Fruit fly (Drosophila melanogaster) whole organism, embryonic: ENCODE measurements around the gene galla-2.

Experiments used
- Atf-2 ChIP-seq: fragments of 200-800 bp; sonication (Bioruptor generic); optimal IDR thresholded peaks from 2 replicates; lab custom pipeline; 2016; ENCODE audit warnings: missing biosample characterization, missing genetic modification characterization
- B-H1 ChIP-seq: fragments of 200-800 bp; sonication (Bioruptor generic); IDR thresholded peaks from 3 replicates; pipeline ENCODE4 v1.3.6; 2022; ENCODE audit warnings: missing biosample characterization, missing genetic modification characterization
- CG10321 ChIP-seq: fragments of 200-800 bp; sonication (Bioruptor generic); IDR thresholded peaks from 2 replicates; pipeline ENCODE4 v1.3.6; 2022; ENCODE audit warnings: missing biosample characterization, missing genetic modification characterization
- CG10366 ChIP-seq: fragments of 200-800 bp; sonication (Bioruptor generic); IDR thresholded peaks from 2 replicates; pipeline ENCODE4 v1.3.6; 2022; ENCODE audit warnings: missing biosample characterization, missing genetic modification characterization
- CG10543 ChIP-seq: fragments of 200-800 bp; sonication (Bioruptor generic); optimal IDR thresholded peaks from 3 replicates; lab custom pipeline; 2017; ENCODE audit warnings: missing biosample characterization, mild to moderate bottlenecking, missing genetic modification characterization, moderate library complexity
- CG12391 ChIP-seq: fragments of 200-800 bp; sonication (Bioruptor generic); optimal IDR thresholded peaks from 3 replicates; lab custom pipeline; 2018; ENCODE audit warnings: missing biosample characterization, mild to moderate bottlenecking, missing genetic modification characterization, moderate library complexity
- CG13424 ChIP-seq: fragments of 200-800 bp; sonication (Bioruptor generic); optimal IDR thresholded peaks from 2 replicates; lab custom pipeline; 2019; ENCODE audit warnings: missing biosample characterization, mild to moderate bottlenecking, missing genetic modification characterization, moderate library complexity
- CG15269 ChIP-seq: fragments of 200-800 bp; sonication (Bioruptor generic); optimal IDR thresholded peaks from 2 replicates; lab custom pipeline; 2018; ENCODE audit warnings: missing biosample characterization, mild to moderate bottlenecking, missing genetic modification characterization, moderate library complexity
- CG1603 ChIP-seq: fragments of 200-800 bp; sonication (Bioruptor generic); optimal IDR thresholded peaks from 2 replicates; lab custom pipeline; 2019; ENCODE audit warnings: missing biosample characterization, mild to moderate bottlenecking, missing genetic modification characterization, moderate library complexity
- CG17359 ChIP-seq: fragments of 200-800 bp; sonication (Bioruptor generic); optimal IDR thresholded peaks from 3 replicates; lab custom pipeline; 2018; ENCODE audit warnings: missing biosample characterization, mild to moderate bottlenecking, missing genetic modification characterization, moderate library complexity
- CG17361 ChIP-seq: fragments of 200-800 bp; sonication (Bioruptor generic); IDR thresholded peaks from 3 replicates; pipeline ENCODE4 v1.3.6; 2022; ENCODE audit warnings: missing biosample characterization, missing genetic modification characterization
- CG17829 ChIP-seq: fragments of 200-800 bp; optimal IDR thresholded peaks from 2 replicates; lab custom pipeline; 2019; ENCODE audit warnings: missing biosample characterization, mild to moderate bottlenecking, missing genetic modification characterization, moderate library complexity
- CG18262 ChIP-seq: fragments of 200-800 bp; optimal IDR thresholded peaks from 3 replicates; lab custom pipeline; 2019; ENCODE audit warnings: missing biosample characterization, mild to moderate bottlenecking, missing genetic modification characterization, moderate library complexity
- CG30431 ChIP-seq: fragments of 200-800 bp; sonication (Bioruptor generic); optimal IDR thresholded peaks from 2 replicates; lab custom pipeline; 2017; ENCODE audit warnings: missing biosample characterization, missing genetic modification characterization
- CG31441 ChIP-seq: fragments of 200-800 bp; sonication (Bioruptor generic); IDR thresholded peaks from 2 replicates; pipeline ENCODE4 v1.3.6; 2022; ENCODE audit warnings: missing biosample characterization, missing genetic modification characterization
- CG33213 ChIP-seq: fragments of 200-800 bp; sonication (Bioruptor generic); optimal IDR thresholded peaks from 3 replicates; lab custom pipeline; 2016; ENCODE audit warnings: missing biosample characterization, missing genetic modification characterization
- CG7839 ChIP-seq: fragments of 200-800 bp; sonication (Bioruptor generic); optimal IDR thresholded peaks from 3 replicates; lab custom pipeline; 2018; ENCODE audit warnings: missing biosample characterization, mild to moderate bottlenecking, missing genetic modification characterization, moderate library complexity
- CG8924 ChIP-seq: fragments of 200-800 bp; optimal IDR thresholded peaks from 3 replicates; lab custom pipeline; 2019; ENCODE audit warnings: missing biosample characterization, mild to moderate bottlenecking, missing genetic modification characterization, moderate library complexity
- CG9817 ChIP-seq: fragments of 200-800 bp; sonication (Bioruptor generic); optimal IDR thresholded peaks from 2 replicates; lab custom pipeline; 2018; ENCODE audit warnings: missing biosample characterization, mild to moderate bottlenecking, missing genetic modification characterization, moderate library complexity
- CoRest ChIP-seq: fragments of 200-800 bp; sonication (Bioruptor generic); optimal IDR thresholded peaks from 3 replicates; lab custom pipeline; 2018; ENCODE audit warnings: missing biosample characterization, mild to moderate bottlenecking, missing genetic modification characterization, moderate library complexity
- Dll ChIP-seq: fragments of 200-800 bp; sonication (Bioruptor generic); IDR thresholded peaks from 4 replicates; pipeline ENCODE4 v1.3.6; 2022; ENCODE audit warnings: missing biosample characterization, missing genetic modification characterization; ENCODE audit not compliant: partially characterized antibody
- Ets65A ChIP-seq: fragments of 200-800 bp; sonication (Bioruptor generic); peaks from one replicate; lab custom pipeline; 2016; ENCODE audit warnings: missing biosample characterization, missing genetic modification characterization
- GATAe ChIP-seq: fragments of 200-800 bp; sonication (Bioruptor generic); conservative IDR thresholded peaks from 2 replicates; pipeline ENCODE4 v1.3.6; 2022; ENCODE audit warnings: missing biosample characterization, missing genetic modification characterization
- Hr51 ChIP-seq, 2 experiments: fragments of 200-800 bp; sonication (Bioruptor generic); optimal IDR thresholded peaks; 2 replicates in 1 of 2; 3 replicates in 1 of 2; lab custom pipeline; 2016 to 2018; ENCODE audit warnings: missing biosample characterization in 2 of 2, missing genetic modification characterization in 2 of 2, mild to moderate bottlenecking in 1 of 2, moderate library complexity in 1 of 2
- Mrtf ChIP-seq: fragments of 200-800 bp; sonication (Bioruptor generic); IDR thresholded peaks from 3 replicates; pipeline ENCODE4 v1.3.6; 2022; ENCODE audit warnings: missing biosample characterization, missing genetic modification characterization
- NC2α ChIP-seq: fragments of 200-800 bp; sonication (Bioruptor generic); optimal IDR thresholded peaks from 2 replicates; lab custom pipeline; 2016; ENCODE audit warnings: missing biosample characterization, missing genetic modification characterization
- Ravus ChIP-seq: fragments of 200-800 bp; sonication (Bioruptor generic); IDR thresholded peaks from 2 replicates; pipeline ENCODE4 v1.3.6; 2022; ENCODE audit warnings: missing biosample characterization, missing genetic modification characterization
- Tbp ChIP-seq: fragments of >200 bp; optimal IDR thresholded peaks from 2 replicates; lab custom pipeline; 2018; ENCODE audit warnings: missing biosample characterization, missing genetic modification characterization
- Xbp1 ChIP-seq: fragments of 200-800 bp; sonication (Bioruptor generic); optimal IDR thresholded peaks from 3 replicates; lab custom pipeline; 2016; ENCODE audit warnings: missing biosample characterization, mild to moderate bottlenecking, missing genetic modification characterization
- Xrp1 ChIP-seq: fragments of 200-800 bp; sonication (Bioruptor generic); IDR thresholded peaks from 2 replicates; pipeline ENCODE4 v1.3.6; 2022; ENCODE audit warnings: missing biosample characterization, missing genetic modification characterization
- abd-A ChIP-seq: fragments of 200-800 bp; sonication (Bioruptor generic); optimal IDR thresholded peaks from 3 replicates; lab custom pipeline; 2019; ENCODE audit warnings: missing biosample characterization, mild to moderate bottlenecking, missing genetic modification characterization, moderate library complexity
- chinmo ChIP-seq: fragments of 200-800 bp; sonication (Bioruptor generic); IDR thresholded peaks from 4 replicates; pipeline ENCODE4 v1.3.6; 2022; ENCODE audit warnings: missing biosample characterization, missing genetic modification characterization; ENCODE audit not compliant: partially characterized antibody
- dati ChIP-seq: fragments of 200-800 bp; sonication (Bioruptor generic); IDR thresholded peaks from 2 replicates; pipeline ENCODE4 v1.3.6; 2022; ENCODE audit warnings: missing biosample characterization, missing genetic modification characterization
- dmrt99B ChIP-seq: fragments of 200-800 bp; sonication (Bioruptor generic); optimal IDR thresholded peaks from 2 replicates; lab custom pipeline; 2018; ENCODE audit warnings: missing biosample characterization, mild to moderate bottlenecking, missing genetic modification characterization, moderate library complexity
- esg ChIP-seq: fragments of 200-800 bp; sonication (Bioruptor generic); conservative IDR thresholded peaks from 2 replicates; pipeline ENCODE4 v1.3.6; 2022; ENCODE audit warnings: missing biosample characterization, missing genetic modification characterization
- gcm ChIP-seq: fragments of 200-800 bp; sonication (Bioruptor generic); optimal IDR thresholded peaks from 2 replicates; lab custom pipeline; 2019; ENCODE audit warnings: missing biosample characterization, mild to moderate bottlenecking, missing genetic modification characterization, moderate library complexity
- grau ChIP-seq: fragments of 200-800 bp; optimal IDR thresholded peaks from 3 replicates; lab custom pipeline; 2019; ENCODE audit warnings: missing biosample characterization, mild to moderate bottlenecking, missing genetic modification characterization, moderate library complexity
- org-1 ChIP-seq: fragments of 200-800 bp; sonication (Bioruptor generic); optimal IDR thresholded peaks from 2 replicates; lab custom pipeline; 2017; ENCODE audit warnings: missing biosample characterization, missing genetic modification characterization
- p53 ChIP-seq: fragments of 200-800 bp; sonication (Bioruptor generic); optimal IDR thresholded peaks from 2 replicates; lab custom pipeline; 2016; ENCODE audit warnings: missing biosample characterization, missing genetic modification characterization
- pan ChIP-seq, 4 experiments: fragments of >200 bp in 3 of 4; fragments of 200-800 bp in 1 of 4; sonication (Bioruptor generic) in 1 of 4; optimal IDR thresholded peaks in 3 of 4; IDR thresholded peaks in 1 of 4; 2 replicates each; pipeline versions ENCODE4 v1.3.6 to Lab custom; 2017 to 2022; ENCODE audit warnings: missing biosample characterization in 2 of 4, missing genetic modification characterization in 2 of 4, mixed read lengths in 1 of 4
- peb ChIP-seq: fragments of 200-800 bp; sonication (Bioruptor generic); IDR thresholded peaks from 2 replicates; pipeline ENCODE4 v1.3.6; 2022; ENCODE audit warnings: missing biosample characterization, missing genetic modification characterization
- phol ChIP-seq: fragments of 200-800 bp; sonication (Bioruptor generic); optimal IDR thresholded peaks from 3 replicates; lab custom pipeline; 2018; ENCODE audit warnings: missing biosample characterization, mild to moderate bottlenecking, missing genetic modification characterization, moderate library complexity
- pnt ChIP-seq: fragments of 200-800 bp; sonication (Bioruptor generic); optimal IDR thresholded peaks from 3 replicates; lab custom pipeline; 2016; ENCODE audit warnings: missing biosample characterization, missing genetic modification characterization
- pros ChIP-seq: fragments of 200-800 bp; sonication (Bioruptor generic); optimal IDR thresholded peaks from 3 replicates; lab custom pipeline; 2019; ENCODE audit warnings: missing biosample characterization, mild to moderate bottlenecking, missing genetic modification characterization, moderate library complexity
- pum ChIP-seq: fragments of 200-800 bp; sonication (Bioruptor generic); optimal IDR thresholded peaks from 2 replicates; lab custom pipeline; 2016; ENCODE audit warnings: missing biosample characterization, missing genetic modification characterization
- salm ChIP-seq: fragments of 200-800 bp; sonication (Bioruptor generic); optimal IDR thresholded peaks from 2 replicates; lab custom pipeline; 2018; ENCODE audit warnings: missing biosample characterization, mild to moderate bottlenecking, missing genetic modification characterization
- vvl ChIP-seq: fragments of 200-800 bp; sonication (Bioruptor generic); IDR thresholded peaks from 2 replicates; pipeline ENCODE4 v1.3.6; 2022; ENCODE audit warnings: missing biosample characterization, missing genetic modification characterization

Gene galla-2

DNA sequence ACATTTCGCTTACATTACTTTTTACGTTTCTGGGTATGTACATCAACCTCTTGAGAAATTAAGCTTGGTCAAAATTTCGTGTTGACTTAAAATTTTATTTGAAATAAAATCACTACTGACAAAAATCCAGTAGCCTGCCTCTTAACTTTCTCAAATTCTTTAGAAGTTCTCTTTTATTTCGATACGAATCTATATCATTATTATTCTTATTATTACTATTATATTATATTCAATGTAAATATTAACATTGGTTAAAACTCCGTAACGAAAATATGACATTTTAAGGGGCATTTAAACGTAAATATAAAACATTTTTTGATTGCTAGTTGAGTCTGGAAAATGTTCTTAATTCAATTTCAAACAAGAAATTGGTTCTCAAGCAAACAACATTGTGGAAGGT lies 3.7 kb downstream of the galla-2 start, which contains the start of gene OXA1L:
TSS of gene OXA1L (minus strand) at position 101 of the 400 bp plus-strand sequence.
- TF ChIP-seq CG15269 (tag; lab: Kevin White, UChicago) (no peak), CG9817 (tag; lab: Kevin White, UChicago) (no peak), CG30431 (GFP tag; lab: Kevin White, UChicago) (no peak), dati (GFP tag; lab: Robert Waterston, UW) (no peak), Xbp1 (GFP tag; lab: Kevin White, UChicago) (no peak), Tbp (GFP tag; lab: Kevin White, UChicago) (no peak), Ravus (GFP tag; lab: Robert Waterston, UW) (no peak), org-1 (GFP tag; lab: Kevin White, UChicago) (no peak), CG10366 (no peak), NC2α (no peak), esg (GFP tag; lab: Robert Waterston, UW) (no peak), peb (GFP tag; lab: Robert Waterston, UW) (no peak)

DNA sequence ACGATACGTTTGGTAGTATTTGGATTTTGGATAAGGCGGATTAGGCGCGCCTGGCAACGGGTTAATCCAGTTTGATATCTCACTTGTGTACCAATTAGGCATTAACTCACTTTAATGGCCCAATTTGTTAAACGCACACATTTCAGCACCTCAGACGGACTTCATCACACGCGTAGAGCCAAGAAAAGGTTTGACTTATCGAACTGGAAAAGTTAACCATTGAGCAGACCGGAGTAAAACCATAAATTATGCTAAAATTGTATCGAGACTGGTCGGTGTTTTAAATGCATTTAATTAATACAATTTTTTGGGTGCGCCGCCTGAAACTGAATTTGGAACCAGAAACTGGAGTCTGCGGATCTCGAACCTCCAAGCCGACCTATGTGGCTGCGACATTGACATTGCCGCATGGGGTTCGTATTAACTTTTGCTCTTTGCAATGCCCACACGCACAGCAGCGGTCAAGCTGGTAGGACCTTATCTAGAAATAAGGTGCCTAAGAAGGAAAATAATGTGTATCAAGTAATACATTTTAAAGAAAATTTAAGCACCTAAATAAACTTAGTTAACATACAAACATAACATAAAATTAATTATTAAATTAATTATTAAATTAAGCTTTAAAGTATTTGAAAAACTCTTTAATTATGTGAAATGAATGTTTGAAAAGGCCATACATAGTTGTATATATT lies 6.5 kb downstream of the galla-2 start:
- TF ChIP-seq CG13424, result peak; percentile 30
- no peak for TF ChIP-seq CG33213 (GFP tag; lab: Kevin White, UChicago)
- TF ChIP-seq abd-A (tag; lab: Kevin White, UChicago), result peak; percentile 52
- 0 out of 3 replicates have a peak, but pooled peaks have one; percentile 13 for TF ChIP-seq Mrtf (GFP tag; lab: Robert Waterston, UW)
- no peak for TF ChIP-seq Dll
- TF ChIP-seq Ets65A (GFP tag; lab: Kevin White, UChicago), result peak; percentile 13
- peak; percentile 53; the same call in 1 of the 2 replicates for TF ChIP-seq vvl (GFP tag; lab: Robert Waterston, UW)
- no peak for TF ChIP-seq Atf-2
- peak in 1 of 2 experiments; percentile 66 for TF ChIP-seq Hr51 (GFP tag; optimal IDR thresholded peaks at IDR 0.05; lab: Kevin White, UChicago)
- peak; percentile 4 for TF ChIP-seq CG12391 (tag; lab: Kevin White, UChicago)
- peak; percentile 85; the same call in 2 of the 4 replicates for TF ChIP-seq chinmo (GFP tag; lab: Robert Waterston, UW)
- no peak for TF ChIP-seq pum
- peak; percentile 27; the same call in 1 of the 2 replicates for TF ChIP-seq CG31441 (GFP tag; lab: Robert Waterston, UW)
- TF ChIP-seq CG17359 (tag; lab: Kevin White, UChicago), result peak; percentile 9
- peak; percentile 39 for TF ChIP-seq pros (GFP tag; lab: Kevin White, UChicago)
- peak; percentile 8; the same call in 1 of the 2 replicates for TF ChIP-seq Xrp1 (GFP tag; lab: Robert Waterston, UW)
- TF ChIP-seq p53 (GFP tag; lab: Kevin White, UChicago), result no peak
- peak; percentile 11 for TF ChIP-seq CG17829 (tag; lab: Kevin White, UChicago)
- peak; percentile 23 for TF ChIP-seq phol (tag; lab: Kevin White, UChicago)
- TF ChIP-seq B-H1, result no peak
- 0 out of 3 replicates have a peak, but pooled peaks have one; percentile 24 for TF ChIP-seq CG17361 (GFP tag; lab: Robert Waterston, UW)
- TF ChIP-seq CoRest, result peak; percentile 2
- peak; percentile 0 for TF ChIP-seq CG1603
- no peak for TF ChIP-seq pan (optimal IDR thresholded peaks at IDR 0.05; lab: Kevin White, UChicago)
- peak in 1 of 2 experiments; percentile 26 for TF ChIP-seq pan (GFP tag; optimal IDR thresholded peaks at IDR 0.05 in 1 of 2, IDR thresholded peaks at IDR 0.05 in 1 of 2)
- no peak for TF ChIP-seq CG10321 (GFP tag; lab: Robert Waterston, UW)
- peak; percentile 43 for TF ChIP-seq CG18262 (tag; lab: Kevin White, UChicago)
- peak; percentile 24 for TF ChIP-seq CG8924 (tag; lab: Kevin White, UChicago)
- peak; percentile 24 for TF ChIP-seq CG15269 (tag; lab: Kevin White, UChicago)
- no peak for TF ChIP-seq CG10543
- TF ChIP-seq grau (tag; lab: Kevin White, UChicago), result peak; percentile 29
- TF ChIP-seq CG7839, result peak; percentile 26
- TF ChIP-seq gcm (GFP tag; lab: Kevin White, UChicago), result no peak
- TF ChIP-seq salm, result no peak
- TF ChIP-seq GATAe (GFP tag; lab: Robert Waterston, UW), result no peak
- peak; percentile 39 for TF ChIP-seq dmrt99B (tag; lab: Kevin White, UChicago)
- TF ChIP-seq pnt (GFP tag; lab: Kevin White, UChicago), result no peak
